Worm (Caenorhabditis elegans) whole organism, mixed stage, embryonic: ENCODE data around the gene ugt-55.
A peak's percentile ranks its signal among the peaks of the same experiment; 100 is the strongest.

ENCODE experiments used
- bed-3 ChIP-seq: fragments of 200-800 bp; sonication (Bioruptor generic); optimal IDR thresholded peaks from 3 replicates; lab custom pipeline; 2018; ENCODE audit warnings: mild to moderate bottlenecking, missing genetic modification characterization, moderate library complexity, missing compliant biosample characterization
- blmp-1 ChIP-seq: fragments of 150-350 bp; optimal IDR thresholded peaks from 2 replicates; lab custom pipeline; 2014; ENCODE audit warnings: missing biosample characterization, missing genetic modification characterization
- ceh-39 ChIP-seq: fragments of 150-350 bp; optimal IDR thresholded peaks from 2 replicates; lab custom pipeline; 2014; ENCODE audit warnings: missing biosample characterization, missing genetic modification characterization
- ceh-43 ChIP-seq: fragments of 200-800 bp; sonication (Bioruptor generic); optimal IDR thresholded peaks from 2 replicates; lab custom pipeline; 2018; ENCODE audit warnings: mild to moderate bottlenecking, missing genetic modification characterization, moderate library complexity, missing compliant biosample characterization
- ceh-83 ChIP-seq: fragments of 200-800 bp; sonication (Bioruptor generic); optimal IDR thresholded peaks from 2 replicates; lab custom pipeline; 2018; ENCODE audit warnings: mild to moderate bottlenecking, missing genetic modification characterization, missing compliant biosample characterization
- ces-1 ChIP-seq: fragments of 150-350 bp; optimal IDR thresholded peaks from 2 replicates; lab custom pipeline; 2014; ENCODE audit warnings: missing biosample characterization, missing genetic modification reagents, missing genetic modification characterization
- cnd-1 ChIP-seq: fragments of 200-800 bp; sonication (Bioruptor generic); optimal IDR thresholded peaks from 2 replicates; lab custom pipeline; 2018; ENCODE audit warnings: mild to moderate bottlenecking, missing genetic modification characterization, missing compliant biosample characterization
- elt-1 ChIP-seq: sonication (generic microtip); optimal IDR thresholded peaks from 2 replicates; lab custom pipeline; 2017; ENCODE audit warnings: missing genetic modification characterization, mild to moderate bottlenecking, missing compliant biosample characterization, antibody characterized with exemption, moderate library complexity, borderline replicate concordance; ENCODE audit not compliant: insufficient read depth
- elt-3 ChIP-seq: fragments of 150-350 bp; optimal IDR thresholded peaks from 2 replicates; lab custom pipeline; 2014; ENCODE audit warnings: missing biosample characterization, missing genetic modification characterization
- flh-1 ChIP-seq: fragments of 200-800 bp; sonication (Bioruptor generic); optimal IDR thresholded peaks from 2 replicates; lab custom pipeline; 2018; ENCODE audit warnings: mild to moderate bottlenecking, missing genetic modification characterization, moderate library complexity, missing compliant biosample characterization
- ham-2 ChIP-seq: fragments of 200-800 bp; sonication (Bioruptor generic); optimal IDR thresholded peaks from 2 replicates; lab custom pipeline; 2018; ENCODE audit warnings: mild to moderate bottlenecking, missing genetic modification characterization, missing compliant biosample characterization
- hlh-1 ChIP-seq: fragments of 150-350 bp; optimal IDR thresholded peaks from 2 replicates; lab custom pipeline; 2014; ENCODE audit warnings: missing biosample characterization, missing genetic modification reagents, missing genetic modification characterization
- lin-13 ChIP-seq: fragments of 150-350 bp; optimal IDR thresholded peaks from 2 replicates; lab custom pipeline; 2014; ENCODE audit warnings: missing biosample characterization, missing genetic modification characterization
- lsy-2 ChIP-seq: fragments of 150-350 bp; optimal IDR thresholded peaks from 2 replicates; lab custom pipeline; 2014; ENCODE audit warnings: missing biosample characterization, missing genetic modification characterization
- mab-5 ChIP-seq: fragments of 150-350 bp; optimal IDR thresholded peaks from 2 replicates; lab custom pipeline; 2014; ENCODE audit warnings: missing biosample characterization, missing genetic modification characterization
- mls-2 ChIP-seq: sonication (generic microtip); optimal IDR thresholded peaks from 2 replicates; lab custom pipeline; 2016; ENCODE audit warnings: mild to moderate bottlenecking, missing genetic modification characterization, moderate library complexity, missing compliant biosample characterization
- nhr-12 ChIP-seq: fragments of 150-350 bp; optimal IDR thresholded peaks from 2 replicates; lab custom pipeline; 2014; ENCODE audit warnings: missing biosample characterization, missing genetic modification characterization
- nhr-2 ChIP-seq: fragments of 150-350 bp; optimal IDR thresholded peaks from 2 replicates; lab custom pipeline; 2014; ENCODE audit warnings: missing biosample characterization, missing genetic modification characterization
- nhr-237 ChIP-seq: fragments of 150-350 bp; optimal IDR thresholded peaks from 2 replicates; lab custom pipeline; 2014; ENCODE audit warnings: missing biosample characterization, missing genetic modification characterization
- nhr-28 ChIP-seq: fragments of 150-350 bp; optimal IDR thresholded peaks from 2 replicates; lab custom pipeline; 2014; ENCODE audit warnings: missing biosample characterization, missing genetic modification characterization
- pha-4 ChIP-seq: fragments of 150-350 bp; optimal IDR thresholded peaks from 2 replicates; lab custom pipeline; 2018; ENCODE audit warnings: missing biosample characterization, missing genetic modification reagents, missing genetic modification characterization
- snpc-4 ChIP-seq: fragments of 150-350 bp; optimal IDR thresholded peaks from 2 replicates; lab custom pipeline; 2014; ENCODE audit warnings: missing biosample characterization, missing genetic modification characterization
- sptf-1 ChIP-seq: sonication (generic microtip); optimal IDR thresholded peaks from 2 replicates; lab custom pipeline; 2017; ENCODE audit warnings: mild to moderate bottlenecking, missing genetic modification characterization, moderate library complexity, missing compliant biosample characterization
- tbx-8 ChIP-seq: fragments of 200-800 bp; sonication (Bioruptor generic); optimal IDR thresholded peaks from 2 replicates; lab custom pipeline; 2018; ENCODE audit warnings: mild to moderate bottlenecking, missing genetic modification characterization, moderate library complexity, missing compliant biosample characterization
- unc-120 ChIP-seq: sonication (generic microtip); optimal IDR thresholded peaks from 2 replicates; lab custom pipeline; 2017; ENCODE audit warnings: missing genetic modification characterization, missing compliant biosample characterization; ENCODE audit not compliant: poor library complexity, severe bottlenecking
- unc-39 ChIP-seq: fragments of 150-350 bp; optimal IDR thresholded peaks from 2 replicates; lab custom pipeline; 2014; ENCODE audit warnings: missing biosample characterization, missing genetic modification characterization
- unc-62 ChIP-seq: fragments of 150-350 bp; optimal IDR thresholded peaks from 2 replicates; lab custom pipeline; 2014; ENCODE audit warnings: missing biosample characterization, missing genetic modification reagents, missing genetic modification characterization
- zip-8 ChIP-seq: fragments of 150-350 bp; optimal IDR thresholded peaks from 2 replicates; lab custom pipeline; 2014; ENCODE audit warnings: missing biosample characterization, missing genetic modification characterization
- ztf-11 ChIP-seq: fragments of 150-350 bp; optimal IDR thresholded peaks from 2 replicates; lab custom pipeline; 2014; ENCODE audit warnings: missing biosample characterization, missing genetic modification characterization

Gene ugt-55

ce11 chrV:12294091-12294490 lies 37.6 kb downstream of the ugt-55 start:
- TF ChIP-seq pha-4 (tag; lab: Kevin White, UChicago) (no peak), nhr-2 (tag; lab: Kevin White, UChicago) (no peak), ces-1 (no peak), blmp-1 (no peak), flh-1 (GFP tag; lab: Kevin White, UChicago) (no peak), mab-5 (no peak)

- TF ChIP-seq ham-2 (GFP tag; lab: Kevin White, UChicago) (peak; percentile 30), ceh-39 (no peak), elt-1 (peak; percentile 49), pha-4 (tag; lab: Kevin White, UChicago) (peak; percentile 8)
Measured at ce11 chrV:12295015-12295414, 38.5 kb downstream of the ugt-55 start.

DNA sequence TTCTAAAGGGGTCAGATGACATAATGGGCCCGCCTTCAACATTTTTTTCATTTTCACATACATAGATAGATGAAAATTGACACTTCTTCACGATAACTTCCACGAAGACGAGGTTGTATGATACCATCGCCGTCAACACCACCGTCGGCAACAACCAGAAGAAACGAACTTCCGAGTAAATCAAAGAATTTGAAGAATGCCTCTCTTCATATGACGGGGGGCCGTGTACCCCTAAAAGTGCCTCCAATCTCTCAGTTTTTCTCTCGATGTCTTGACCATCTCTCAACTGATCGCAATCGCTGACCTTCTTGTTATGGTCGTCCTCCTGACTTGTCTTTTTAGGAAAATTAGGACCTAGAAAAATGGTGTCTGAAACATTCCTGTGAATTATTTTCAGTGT lies 39.0 kb downstream of the ugt-55 start:
- no peak for TF ChIP-seq ceh-43 (GFP tag; lab: Kevin White, UChicago)
- TF ChIP-seq nhr-28 = no peak
- no peak for TF ChIP-seq zip-8 (tag; lab: Kevin White, UChicago)
- no peak for TF ChIP-seq mls-2 (tag; lab: Kevin White, UChicago)
- no peak for TF ChIP-seq ham-2 (GFP tag; lab: Kevin White, UChicago)
- TF ChIP-seq, all 35 proteins: peak for 0

ce11 chrV:12296122-12296521 lies 39.6 kb downstream of the ugt-55 start:
- TF ChIP-seq cnd-1 (tag; lab: Kevin White, UChicago) = no peak
- no peak for TF ChIP-seq lin-13 (tag; lab: Kevin White, UChicago)
- no peak for TF ChIP-seq bed-3 (GFP tag; lab: Kevin White, UChicago)
- TF ChIP-seq hlh-1 = no peak
- no peak for TF ChIP-seq ztf-11 (tag; lab: Kevin White, UChicago)
- no peak for TF ChIP-seq ces-1
- no peak for TF ChIP-seq mab-5
- TF ChIP-seq sptf-1 = no peak
- no peak for TF ChIP-seq nhr-12 (tag; lab: Kevin White, UChicago)
- TF ChIP-seq blmp-1 = no peak
- no peak for TF ChIP-seq nhr-237 (tag; lab: Kevin White, UChicago)
- no peak for TF ChIP-seq unc-39
- TF ChIP-seq ceh-83 (GFP tag; lab: Kevin White, UChicago) = no peak
- no peak for TF ChIP-seq tbx-8 (GFP tag; lab: Kevin White, UChicago)
- TF ChIP-seq unc-120 = no peak
- TF ChIP-seq nhr-28 = no peak
- TF ChIP-seq nhr-2 (tag; lab: Kevin White, UChicago) = no peak
- no peak for TF ChIP-seq unc-62 (GFP tag; lab: Kevin White, UChicago)

ce11 chrV:12296794-12297193 lies 40.3 kb downstream of the ugt-55 start:
- TF ChIP-seq blmp-1 (no peak), elt-1 (peak; percentile 46)

- TF ChIP-seq mls-2 (tag; lab: Kevin White, UChicago) (no peak), nhr-237 (tag; lab: Kevin White, UChicago) (no peak), elt-1 (no peak), ham-2 (GFP tag; lab: Kevin White, UChicago) (no peak), flh-1 (GFP tag; lab: Kevin White, UChicago) (no peak), zip-8 (tag; lab: Kevin White, UChicago) (no peak)
Measured at ce11 chrV:12298184-12298583, 41.7 kb downstream of the ugt-55 start.

DNA sequence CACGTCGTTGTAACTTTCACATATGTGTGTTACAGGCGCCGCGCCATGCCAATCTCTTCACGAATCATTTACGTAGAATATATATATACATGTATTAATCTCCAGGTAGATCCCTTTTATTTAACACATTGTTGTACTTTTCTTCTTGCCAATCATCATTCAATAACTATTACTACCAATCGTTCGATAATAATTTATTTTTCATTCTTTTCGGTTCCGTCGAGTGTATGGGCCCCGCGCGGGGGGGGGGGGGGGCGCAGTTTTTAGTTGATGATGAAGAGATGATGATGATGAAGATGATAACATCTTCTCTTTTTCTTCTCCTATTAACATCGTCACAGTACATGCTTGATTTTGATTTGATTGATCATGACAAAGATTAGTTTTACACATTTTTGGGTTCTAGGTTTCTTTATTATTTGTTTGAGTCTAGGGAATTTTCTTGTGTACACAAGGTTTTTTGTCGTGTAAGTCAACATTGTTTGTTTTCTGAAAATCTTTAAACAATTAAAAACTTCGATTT lies 42.8 kb downstream of the ugt-55 start:
- TF ChIP-seq tbx-8 (GFP tag; lab: Kevin White, UChicago) = no peak
- TF ChIP-seq, all 35 proteins: peak for 0

- TF ChIP-seq ceh-39 = peak; percentile 26
- no peak for TF ChIP-seq nhr-12 (tag; lab: Kevin White, UChicago)
- peak; percentile 50 for TF ChIP-seq elt-3
- peak; percentile 72 for TF ChIP-seq pha-4 (tag; lab: Kevin White, UChicago)
- TF ChIP-seq lsy-2 (tag; lab: Kevin White, UChicago) = peak; percentile 16
- peak; percentile 16 for TF ChIP-seq elt-1
- peak; percentile 9 for TF ChIP-seq blmp-1
- TF ChIP-seq snpc-4 (tag; lab: Kevin White, UChicago) = no peak
- peak; percentile 25 for TF ChIP-seq nhr-237 (tag; lab: Kevin White, UChicago)
Measured at ce11 chrV:12300166-12300565, 43.7 kb downstream of the ugt-55 start.
